Fruit fly (Drosophila melanogaster): ENCODE data around the gene bou.

The bou gene

DNA sequence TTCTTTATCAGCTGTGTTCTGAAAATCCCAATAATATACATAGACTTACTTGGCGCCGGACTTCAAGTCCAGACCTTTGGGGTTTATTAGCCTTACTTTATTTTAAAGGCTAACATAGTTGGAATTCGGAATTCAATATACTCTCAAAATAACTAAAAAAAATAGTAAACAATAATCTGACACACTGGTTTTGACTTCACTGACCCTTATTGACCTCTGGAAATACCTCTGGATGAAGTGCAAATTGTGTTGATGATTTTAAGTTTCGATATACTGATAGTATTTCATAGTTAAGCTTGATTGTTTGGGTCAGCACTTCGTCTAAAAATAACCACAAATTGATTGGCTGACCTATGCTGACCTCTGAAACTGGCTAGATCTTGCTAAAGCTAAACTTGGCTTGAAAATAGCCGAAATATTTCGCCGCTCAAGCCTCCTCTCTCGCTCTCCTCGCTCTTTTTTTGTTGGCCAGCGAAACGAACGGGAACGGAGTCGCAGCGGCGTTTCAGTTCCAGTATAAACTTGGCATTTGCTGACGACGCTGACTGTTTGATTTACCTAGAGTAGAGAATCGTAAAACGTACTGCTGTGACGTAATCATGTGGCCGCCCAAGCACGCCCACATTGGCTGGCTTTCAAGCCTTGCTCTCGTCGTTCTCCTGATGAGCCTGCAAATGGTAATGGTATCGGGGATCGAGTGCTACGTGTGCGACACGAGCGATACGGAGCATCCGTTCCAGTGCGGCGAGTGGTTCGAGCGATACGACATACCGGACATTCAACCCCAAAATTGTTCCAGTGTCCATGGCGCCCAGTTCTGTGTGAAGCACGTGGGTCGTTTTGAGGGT lies at the start of gene bou (continued):
- TF ChIP-seq Dfd (GFP tag; optimal IDR thresholded peaks at IDR 0.05), result no peak
- TF ChIP-seq NK7.1 (GFP tag; optimal IDR thresholded peaks at IDR 0.05), result no peak
- TF ChIP-seq CHES-1-like (GFP tag; optimal IDR thresholded peaks at IDR 0.05), result no peak
- no peak for TF ChIP-seq slbo (GFP tag; IDR thresholded peaks at IDR 0.05)
- no peak for TF ChIP-seq fu2 (GFP tag; optimal IDR thresholded peaks at IDR 0.05)
- no peak for TF ChIP-seq zfh2 (GFP tag; optimal IDR thresholded peaks at IDR 0.05)
- no peak for TF ChIP-seq CG1024 (GFP tag; IDR thresholded peaks at IDR 0.05)
- TF ChIP-seq CG17361 (GFP tag; IDR thresholded peaks at IDR 0.05), result no peak
- TF ChIP-seq Trl (optimal IDR thresholded peaks at IDR 0.05), result peak; percentile 60 to 70
- TF ChIP-seq Trl (GFP tag; optimal IDR thresholded peaks at IDR 0.05), result no peak
- peak; percentile 14 for TF ChIP-seq ERR (GFP tag; optimal IDR thresholded peaks at IDR 0.05)
- TF ChIP-seq tll (GFP tag; optimal IDR thresholded peaks at IDR 0.05), result peak in 1 of 2 experiments; percentile 57
- no peak for TF ChIP-seq sima (GFP tag; optimal IDR thresholded peaks at IDR 0.05)
- no peak for TF ChIP-seq ewg (GFP tag; optimal IDR thresholded peaks at IDR 0.05)
- no peak for TF ChIP-seq hb (GFP tag; IDR thresholded peaks at IDR 0.05; ENCODE audit: partially characterized antibody)
- no peak for TF ChIP-seq zen (tag; optimal IDR thresholded peaks at IDR 0.05)
- TF ChIP-seq CG4404 (GFP tag; IDR thresholded peaks at IDR 0.05), result no peak
- no peak for TF ChIP-seq zf30C (GFP tag; optimal IDR thresholded peaks at IDR 0.05)
- no peak for TF ChIP-seq Dip3 (GFP tag; optimal IDR thresholded peaks at IDR 0.05)
- no peak for TF ChIP-seq vnd (GFP tag; IDR thresholded peaks at IDR 0.05; ENCODE audit: partially characterized antibody)
- TF ChIP-seq CG6813 (GFP tag; optimal IDR thresholded peaks at IDR 0.05), result no peak
- TF ChIP-seq CG1603 (tag; optimal IDR thresholded peaks at IDR 0.05), result no peak
- no peak for TF ChIP-seq trem (tag; optimal IDR thresholded peaks at IDR 0.05)
- no peak for TF ChIP-seq ro (GFP tag; IDR thresholded peaks at IDR 0.05)
- peak; percentile 30 for TF ChIP-seq CG9437 (GFP tag; optimal IDR thresholded peaks at IDR 0.05)
- TF ChIP-seq CG30403 (GFP tag; optimal IDR thresholded peaks at IDR 0.05), result no peak
- no peak for TF ChIP-seq CG10565 (GFP tag; optimal IDR thresholded peaks at IDR 0.05)
- peak; percentile 19; the same call in 1 of the 2 replicates for TF ChIP-seq chm (GFP tag; IDR thresholded peaks at IDR 0.05)
- no peak for TF ChIP-seq CG7987 (GFP tag; optimal IDR thresholded peaks at IDR 0.05)
- no peak for TF ChIP-seq gt (GFP tag; IDR thresholded peaks at IDR 0.05)
- TF ChIP-seq CG12659 (GFP tag; optimal IDR thresholded peaks at IDR 0.05), result no peak
- no peak for TF ChIP-seq scrt (GFP tag; optimal IDR thresholded peaks at IDR 0.05)
- TF ChIP-seq CG7271 (tag; optimal IDR thresholded peaks at IDR 0.05), result no peak
- no peak for TF ChIP-seq trh (GFP tag; optimal IDR thresholded peaks at IDR 0.05)
- TF ChIP-seq Sry-β (GFP tag; optimal IDR thresholded peaks at IDR 0.05), result peak; percentile 90
- no peak for TF ChIP-seq eve (GFP tag; optimal IDR thresholded peaks at IDR 0.05)
- no peak for TF ChIP-seq PHDP (tag; optimal IDR thresholded peaks at IDR 0.05)
- no peak for TF ChIP-seq CG10274 (GFP tag; optimal IDR thresholded peaks at IDR 0.05)
- peak; percentile 39 for TF ChIP-seq Jarid2 (GFP tag; optimal IDR thresholded peaks at IDR 0.05)
- TF ChIP-seq aop (GFP tag; IDR thresholded peaks at IDR 0.05), result no peak
- TF ChIP-seq pan (optimal IDR thresholded peaks at IDR 0.05), result no peak
- TF ChIP-seq pan (GFP tag; optimal IDR thresholded peaks at IDR 0.05 in 1 of 2, IDR thresholded peaks at IDR 0.05 in 1 of 2), result no peak
- TF ChIP-seq Dll (GFP tag; IDR thresholded peaks at IDR 0.05; ENCODE audit: partially characterized antibody), result no peak
- TF ChIP-seq repo (GFP tag; optimal IDR thresholded peaks at IDR 0.05), result no peak
- peak; percentile 74 for TF ChIP-seq kni (GFP tag; optimal IDR thresholded peaks at IDR 0.05)
- TF ChIP-seq CG15011 (GFP tag; optimal IDR thresholded peaks at IDR 0.05), result no peak
- TF ChIP-seq fd96Cb (tag; optimal IDR thresholded peaks at IDR 0.05), result no peak
- 0 out of 4 replicates have a peak, but pooled peaks have one; percentile 21 for TF ChIP-seq chinmo (GFP tag; IDR thresholded peaks at IDR 0.05; ENCODE audit: partially characterized antibody)
- TF ChIP-seq E2f2 (GFP tag; IDR thresholded peaks at IDR 0.05), result no peak
